Fruit fly (Drosophila melanogaster) whole organism: Measurements from ENCODE around the gene zen.

Source experiments
- CG8478 ChIP-seq: fragments of >200 bp; optimal IDR thresholded peaks from 2 replicates; lab custom pipeline; 2018; ENCODE audit warnings: inconsistent platforms
- Dll ChIP-seq: fragments of >200 bp; optimal IDR thresholded peaks from 2 replicates; lab custom pipeline; 2017
- pan ChIP-seq: fragments of >200 bp; optimal IDR thresholded peaks from 2 replicates; lab custom pipeline; 2017
- psq ChIP-seq: fragments of >200 bp; optimal IDR thresholded peaks from 2 replicates; lab custom pipeline; 2017

DNA sequence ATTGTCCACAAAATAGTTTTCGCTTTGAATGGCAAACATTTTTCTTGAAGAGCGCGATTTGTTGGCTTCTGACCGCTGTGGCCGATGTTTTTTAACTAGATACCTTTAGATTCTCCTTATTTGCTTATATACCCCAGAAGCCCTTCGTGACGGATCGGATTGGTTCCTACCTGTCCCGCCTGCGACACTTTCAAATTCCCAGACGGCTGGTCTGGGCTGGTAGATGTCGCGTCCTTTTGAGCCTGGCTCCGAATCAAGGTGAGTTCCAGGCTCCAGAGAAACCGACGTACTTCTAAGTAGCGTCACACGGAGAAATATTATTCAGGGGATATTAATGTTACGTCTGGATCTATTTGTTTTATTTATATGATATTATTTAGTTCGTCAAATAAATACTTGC, 10.0 kb downstream of the zen start, which contains the start of gene zen2:
- TF ChIP-seq pan (lab: Kevin White, UChicago) (no peak), CG8478 (lab: Kevin White, UChicago) (no peak), psq (lab: Kevin White, UChicago) (no peak), Dll (lab: Kevin White, UChicago) (no peak)
